Fruit fly (Drosophila melanogaster) whole organism, embryonic: ENCODE measurements around the gene CG9497.

Experiments
- CG6254 ChIP-seq: fragments of 200-800 bp; sonication (Bioruptor generic); optimal IDR thresholded peaks from 3 replicates; lab custom pipeline; 2017; ENCODE audit warnings: mild to moderate bottlenecking, missing biosample characterization, missing genetic modification reagents, missing genetic modification characterization
- CG6854 ChIP-seq: fragments of 200-800 bp; sonication (Bioruptor generic); optimal IDR thresholded peaks from 3 replicates; lab custom pipeline; 2017; ENCODE audit warnings: missing biosample characterization, mild to moderate bottlenecking, missing genetic modification characterization
- Hr78 ChIP-seq, 2 experiments: fragments of 200-800 bp in 1 of 2; fragments of >200 bp in 1 of 2; sonication (Bioruptor generic) in 1 of 2; optimal IDR thresholded peaks; 2 replicates each; lab custom pipeline; 2017 to 2019; ENCODE audit warnings: missing biosample characterization in 2 of 2, missing genetic modification characterization in 2 of 2, mild to moderate bottlenecking in 1 of 2, moderate library complexity in 1 of 2
- NfI ChIP-seq: fragments of 200-800 bp; sonication (Bioruptor generic); optimal IDR thresholded peaks from 3 replicates; lab custom pipeline; 2018; ENCODE audit warnings: missing biosample characterization, mild to moderate bottlenecking, missing genetic modification characterization, moderate library complexity
- Ssrp ChIP-seq: fragments of 200-800 bp; sonication (Bioruptor generic); optimal IDR thresholded peaks from 2 replicates; lab custom pipeline; 2018; ENCODE audit warnings: missing biosample characterization, mild to moderate bottlenecking, missing genetic modification characterization, moderate library complexity
- YL-1 ChIP-seq: fragments of 200-800 bp; sonication (Bioruptor generic); optimal IDR thresholded peaks from 3 replicates; lab custom pipeline; 2017; ENCODE audit warnings: missing biosample characterization, mild to moderate bottlenecking, missing genetic modification characterization
- crol ChIP-seq: fragments of 200-800 bp; sonication (Bioruptor generic); IDR thresholded peaks from 2 replicates; pipeline ENCODE4 v1.3.6; 2022; ENCODE audit warnings: missing biosample characterization, missing genetic modification characterization
- fru ChIP-seq: fragments of >200 bp; optimal IDR thresholded peaks from 2 replicates; lab custom pipeline; 2017
- org-1 ChIP-seq: fragments of 200-800 bp; sonication (Bioruptor generic); optimal IDR thresholded peaks from 2 replicates; lab custom pipeline; 2017; ENCODE audit warnings: missing biosample characterization, missing genetic modification characterization
- sna ChIP-seq: fragments of 200-800 bp; sonication (Bioruptor generic); IDR thresholded peaks from 2 replicates; pipeline ENCODE4 v1.3.6; 2022; ENCODE audit warnings: missing biosample characterization, missing genetic modification characterization; ENCODE audit not compliant: partially characterized antibody

DNA sequence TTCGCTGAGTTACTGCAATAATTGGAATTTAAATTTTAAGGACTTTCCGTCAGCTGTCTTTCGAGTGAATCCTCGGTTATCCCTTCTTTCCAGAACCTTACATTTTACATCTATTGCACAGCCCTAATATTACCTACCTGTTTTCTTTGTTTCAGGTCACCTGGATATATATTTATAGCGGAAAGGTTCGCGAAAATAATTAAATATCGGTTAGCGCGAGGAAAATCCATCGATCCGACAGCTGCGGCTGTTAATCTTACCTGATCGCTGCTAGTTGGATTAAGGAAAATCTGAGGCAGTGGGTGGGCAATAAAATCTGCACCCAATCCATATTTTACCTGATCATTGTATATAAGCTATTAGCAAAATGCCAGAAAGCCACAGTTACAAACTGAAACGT lies 24.9 kb upstream of the CG9497 start:
- TF ChIP-seq fru (lab: Kevin White, UChicago) (no peak), YL-1 (no peak), crol (GFP tag; lab: Robert Waterston, UW) (no peak), CG6854 (no peak), Hr78 (GFP tag; optimal IDR thresholded peaks at IDR 0.05; lab: Kevin White, UChicago) (no peak), CG6254 (no peak), Ssrp (tag; lab: Kevin White, UChicago) (no peak), NfI (GFP tag; lab: Kevin White, UChicago) (no peak), org-1 (GFP tag; lab: Kevin White, UChicago) (no peak), sna (GFP tag; lab: Robert Waterston, UW) (no peak)
